Fruit fly (Drosophila melanogaster) whole organism, embryonic: ENCODE data around the gene CG15717.

Source experiments
- Asciz ChIP-seq: fragments of 200-800 bp; sonication (Bioruptor generic); optimal IDR thresholded peaks from 2 replicates; lab custom pipeline; 2017; ENCODE audit warnings: missing biosample characterization, mild to moderate bottlenecking, missing genetic modification characterization, missing genetic modification reagents
- B-H2 ChIP-seq: fragments of 200-800 bp; sonication (Bioruptor generic); optimal IDR thresholded peaks from 2 replicates; lab custom pipeline; 2018; ENCODE audit warnings: missing biosample characterization, mild to moderate bottlenecking, missing genetic modification characterization
- Blimp-1 ChIP-seq: fragments of 200-800 bp; sonication (Bioruptor generic); optimal IDR thresholded peaks from 3 replicates; lab custom pipeline; 2018; ENCODE audit warnings: missing biosample characterization, missing genetic modification characterization, mild to moderate bottlenecking, moderate library complexity, missing genetic modification reagents
- CG11695 ChIP-seq: fragments of 200-800 bp; sonication (Bioruptor generic); IDR thresholded peaks from 3 replicates; pipeline ENCODE4 v1.3.6; 2022; ENCODE audit warnings: missing biosample characterization, missing genetic modification characterization
- CG13296 ChIP-seq: fragments of 200-800 bp; sonication (Bioruptor generic); optimal IDR thresholded peaks from 3 replicates; lab custom pipeline; 2018; ENCODE audit warnings: missing biosample characterization, mild to moderate bottlenecking, missing genetic modification characterization
- CG14710 ChIP-seq: fragments of 200-800 bp; sonication (Bioruptor generic); optimal IDR thresholded peaks from 3 replicates; lab custom pipeline; 2019; ENCODE audit warnings: missing biosample characterization, mild to moderate bottlenecking, missing genetic modification characterization, moderate library complexity
- CG15696 ChIP-seq: fragments of 200-800 bp; sonication (Bioruptor generic); optimal IDR thresholded peaks from 2 replicates; lab custom pipeline; 2019; ENCODE audit warnings: missing biosample characterization, mild to moderate bottlenecking, missing genetic modification characterization, moderate library complexity
- CG1603 ChIP-seq: fragments of 200-800 bp; sonication (Bioruptor generic); optimal IDR thresholded peaks from 2 replicates; lab custom pipeline; 2019; ENCODE audit warnings: missing biosample characterization, mild to moderate bottlenecking, missing genetic modification characterization, moderate library complexity
- CG17568 ChIP-seq: fragments of 200-800 bp; sonication (Bioruptor generic); optimal IDR thresholded peaks from 2 replicates; lab custom pipeline; 2018; ENCODE audit warnings: missing biosample characterization, mild to moderate bottlenecking, missing genetic modification characterization, moderate library complexity
- CG18262 ChIP-seq: fragments of 200-800 bp; optimal IDR thresholded peaks from 3 replicates; lab custom pipeline; 2019; ENCODE audit warnings: missing biosample characterization, mild to moderate bottlenecking, missing genetic modification characterization, moderate library complexity
- CG18619 ChIP-seq: fragments of 200-800 bp; sonication (Bioruptor generic); optimal IDR thresholded peaks from 3 replicates; lab custom pipeline; 2017; ENCODE audit warnings: missing biosample characterization, mild to moderate bottlenecking, missing genetic modification characterization
- CG30020 ChIP-seq: fragments of 200-800 bp; optimal IDR thresholded peaks from 2 replicates; lab custom pipeline; 2019; ENCODE audit warnings: missing biosample characterization, mild to moderate bottlenecking, missing genetic modification characterization, moderate library complexity
- CG5180 ChIP-seq: fragments of 200-800 bp; sonication (Bioruptor generic); optimal IDR thresholded peaks from 3 replicates; lab custom pipeline; 2017; ENCODE audit warnings: missing biosample characterization, missing genetic modification characterization, mild to moderate bottlenecking, moderate library complexity, missing genetic modification reagents
- CG7556 ChIP-seq: fragments of 200-800 bp; sonication (Bioruptor generic); optimal IDR thresholded peaks from 2 replicates; lab custom pipeline; 2017; ENCODE audit warnings: missing biosample characterization, mild to moderate bottlenecking, missing genetic modification characterization
- D19A ChIP-seq: fragments of 200-800 bp; optimal IDR thresholded peaks from 3 replicates; lab custom pipeline; 2019; ENCODE audit warnings: missing biosample characterization, mild to moderate bottlenecking, missing genetic modification characterization, moderate library complexity
- Hmr ChIP-seq: fragments of 200-800 bp; sonication (Bioruptor generic); optimal IDR thresholded peaks from 3 replicates; lab custom pipeline; 2017; ENCODE audit warnings: mild to moderate bottlenecking, missing biosample characterization, missing genetic modification reagents, missing genetic modification characterization
- MTF-1 ChIP-seq: fragments of 200-800 bp; sonication (Bioruptor generic); optimal IDR thresholded peaks from 2 replicates; lab custom pipeline; 2018; ENCODE audit warnings: missing biosample characterization, mild to moderate bottlenecking, missing genetic modification characterization, borderline replicate concordance
- Med ChIP-seq: fragments of 200-800 bp; sonication (Bioruptor generic); peaks from one replicate; lab custom pipeline; 2016; ENCODE audit warnings: missing biosample characterization, missing genetic modification characterization, mild to moderate bottlenecking, inconsistent platforms, moderate library complexity
- Oli ChIP-seq: fragments of 200-800 bp; sonication (Bioruptor generic); optimal IDR thresholded peaks from 2 replicates; lab custom pipeline; 2018; ENCODE audit warnings: missing biosample characterization, mild to moderate bottlenecking, missing genetic modification characterization, moderate library complexity
- Sox100B ChIP-seq: fragments of 200-800 bp; sonication (Bioruptor generic); optimal IDR thresholded peaks from 3 replicates; lab custom pipeline; 2018; ENCODE audit warnings: missing biosample characterization, mild to moderate bottlenecking, missing genetic modification characterization
- Sox102F ChIP-seq: fragments of 200-800 bp; sonication (Bioruptor generic); optimal IDR thresholded peaks from 2 replicates; lab custom pipeline; 2018; ENCODE audit warnings: missing biosample characterization, mild to moderate bottlenecking, missing genetic modification characterization, moderate library complexity
- Vsx1 ChIP-seq: fragments of 200-800 bp; sonication (Bioruptor generic); optimal IDR thresholded peaks from 2 replicates; lab custom pipeline; 2017; ENCODE audit warnings: missing biosample characterization, mild to moderate bottlenecking, missing genetic modification characterization, missing genetic modification reagents
- Xrp1 ChIP-seq: fragments of 200-800 bp; sonication (Bioruptor generic); IDR thresholded peaks from 2 replicates; pipeline ENCODE4 v1.3.6; 2022; ENCODE audit warnings: missing biosample characterization, missing genetic modification characterization
- amos ChIP-seq: fragments of 200-800 bp; sonication (Bioruptor generic); IDR thresholded peaks from 2 replicates; pipeline ENCODE4 v1.3.6; 2022; ENCODE audit warnings: missing biosample characterization, missing genetic modification characterization; ENCODE audit not compliant: partially characterized antibody
- dmrt11E ChIP-seq: fragments of 200-800 bp; sonication (Bioruptor generic); optimal IDR thresholded peaks from 3 replicates; lab custom pipeline; 2018; ENCODE audit warnings: missing biosample characterization, mild to moderate bottlenecking, missing genetic modification characterization, moderate library complexity
- dmrt99B ChIP-seq: fragments of 200-800 bp; sonication (Bioruptor generic); optimal IDR thresholded peaks from 2 replicates; lab custom pipeline; 2018; ENCODE audit warnings: missing biosample characterization, mild to moderate bottlenecking, missing genetic modification characterization, moderate library complexity
- exex ChIP-seq: fragments of 200-800 bp; sonication (Bioruptor generic); optimal IDR thresholded peaks from 4 replicates; lab custom pipeline; 2018; ENCODE audit warnings: missing biosample characterization, mild to moderate bottlenecking, missing genetic modification characterization, moderate library complexity
- fru ChIP-seq: fragments of >200 bp; optimal IDR thresholded peaks from 2 replicates; lab custom pipeline; 2017
- gem ChIP-seq: fragments of 200-800 bp; sonication (Bioruptor generic); optimal IDR thresholded peaks from 2 replicates; lab custom pipeline; 2019; ENCODE audit warnings: missing biosample characterization, mild to moderate bottlenecking, missing genetic modification characterization, moderate library complexity
- hkb ChIP-seq, 2 experiments: fragments of 200-800 bp in 1 of 2; fragments of >200 bp in 1 of 2; sonication (Bioruptor generic) in 1 of 2; IDR thresholded peaks in 1 of 2; optimal IDR thresholded peaks in 1 of 2; 2 replicates each; pipeline versions ENCODE4 v1.3.6 to Lab custom; 2017 to 2022; ENCODE audit warnings: missing biosample characterization in 1 of 2, missing genetic modification characterization in 1 of 2
- kni ChIP-seq: fragments of 200-800 bp; sonication (Bioruptor generic); optimal IDR thresholded peaks from 3 replicates; lab custom pipeline; 2017; ENCODE audit warnings: mild to moderate bottlenecking, missing biosample characterization, missing genetic modification reagents, missing genetic modification characterization
- lab ChIP-seq: fragments of 200-800 bp; sonication (Bioruptor generic); optimal IDR thresholded peaks from 3 replicates; lab custom pipeline; 2017; ENCODE audit warnings: missing biosample characterization, missing genetic modification characterization, mild to moderate bottlenecking, moderate library complexity, missing genetic modification reagents
- onecut ChIP-seq: fragments of 200-800 bp; sonication (Bioruptor generic); IDR thresholded peaks from 2 replicates; pipeline ENCODE4 v1.3.6; 2022; ENCODE audit warnings: missing biosample characterization, missing genetic modification characterization
- pho ChIP-seq: fragments of 200-800 bp; sonication (Bioruptor generic); optimal IDR thresholded peaks from 2 replicates; lab custom pipeline; 2016; ENCODE audit warnings: missing biosample characterization, missing genetic modification characterization
- sna ChIP-seq: fragments of 200-800 bp; sonication (Bioruptor generic); IDR thresholded peaks from 2 replicates; pipeline ENCODE4 v1.3.6; 2022; ENCODE audit warnings: missing biosample characterization, missing genetic modification characterization; ENCODE audit not compliant: partially characterized antibody
- stc ChIP-seq: fragments of 200-800 bp; sonication (Bioruptor generic); IDR thresholded peaks from 2 replicates; pipeline ENCODE4 v1.3.6; 2022; ENCODE audit warnings: missing biosample characterization, missing genetic modification characterization
- tap ChIP-seq: fragments of 200-800 bp; optimal IDR thresholded peaks from 3 replicates; lab custom pipeline; 2019; ENCODE audit warnings: missing biosample characterization, mild to moderate bottlenecking, missing genetic modification characterization, moderate library complexity
- unpg ChIP-seq: fragments of 200-800 bp; sonication (Bioruptor generic); optimal IDR thresholded peaks from 3 replicates; lab custom pipeline; 2018; ENCODE audit warnings: missing biosample characterization, mild to moderate bottlenecking, missing genetic modification characterization, moderate library complexity

Gene CG15717

dm6 chrX:13108144-13108824 lies 20.5 kb upstream of the CG15717 start, which contains the start of gene Fer3HCH (continued):
- peak; percentile 25 for TF ChIP-seq CG17568 (GFP tag; lab: Kevin White, UChicago)
- TF ChIP-seq tap (tag; lab: Kevin White, UChicago), result no peak
- TF ChIP-seq lab (GFP tag; lab: Kevin White, UChicago), result peak; percentile 13
- no peak for TF ChIP-seq pho (GFP tag; lab: Kevin White, UChicago)
- no peak for TF ChIP-seq B-H2 (GFP tag; lab: Kevin White, UChicago)
- TF ChIP-seq CG11695 (GFP tag; lab: Robert Waterston, UW), result peak; percentile 22; the same call in 1 of the 3 replicates
- TF ChIP-seq dmrt11E, result peak; percentile 15
- peak; percentile 50 for TF ChIP-seq CG15696
- no peak for TF ChIP-seq sna (GFP tag; lab: Robert Waterston, UW)
- peak; percentile 9 for TF ChIP-seq CG18619
- peak; percentile 36 for TF ChIP-seq CG13296 (GFP tag; lab: Kevin White, UChicago)
- TF ChIP-seq dmrt99B (tag; lab: Kevin White, UChicago), result peak; percentile 54
- TF ChIP-seq unpg (GFP tag; lab: Kevin White, UChicago), result peak; percentile 21
- TF ChIP-seq exex, result peak; percentile 18
- TF ChIP-seq CG1603 (tag; lab: Kevin White, UChicago), result peak; percentile 22
- TF ChIP-seq Blimp-1 (GFP tag; lab: Kevin White, UChicago), result peak; percentile 9
- no peak for TF ChIP-seq onecut
- no peak for TF ChIP-seq hkb (optimal IDR thresholded peaks at IDR 0.05; lab: Kevin White, UChicago)
- TF ChIP-seq hkb (GFP tag; IDR thresholded peaks at IDR 0.05; lab: Robert Waterston, UW), result 0 out of 2 replicates have a peak, but pooled peaks have one; percentile 10
- TF ChIP-seq D19A (tag; lab: Kevin White, UChicago), result peak; percentile 82
- TF ChIP-seq CG14710 (tag; lab: Kevin White, UChicago), result peak; percentile 3
- no peak for TF ChIP-seq stc (GFP tag; lab: Robert Waterston, UW)
- TF ChIP-seq Oli (tag; lab: Kevin White, UChicago), result no peak
- TF ChIP-seq Xrp1 (GFP tag; lab: Robert Waterston, UW), result peak; percentile 25; the same call in 1 of the 2 replicates
- peak; percentile 4 for TF ChIP-seq CG18262 (tag; lab: Kevin White, UChicago)
- TF ChIP-seq MTF-1 (GFP tag; lab: Kevin White, UChicago), result peak; percentile 4
- TF ChIP-seq Sox102F (GFP tag; lab: Kevin White, UChicago), result peak; percentile 42
- TF ChIP-seq gem (tag; lab: Kevin White, UChicago), result peak; percentile 39
- peak; percentile 68 for TF ChIP-seq Med (GFP tag; lab: Kevin White, UChicago)
- peak; percentile 27 for TF ChIP-seq Sox100B (GFP tag; lab: Kevin White, UChicago)
- TF ChIP-seq kni, result peak; percentile 70
- TF ChIP-seq Hmr (GFP tag; lab: Kevin White, UChicago), result peak; percentile 15
- no peak for TF ChIP-seq amos (GFP tag; lab: Robert Waterston, UW)
- TF ChIP-seq Vsx1, result peak; percentile 2
- TF ChIP-seq fru (lab: Kevin White, UChicago), result no peak
- peak; percentile 6 for TF ChIP-seq CG7556
- TF ChIP-seq CG30020, result no peak
- TF ChIP-seq Asciz, result peak; percentile 47
- TF ChIP-seq CG5180 (GFP tag; lab: Kevin White, UChicago), result peak; percentile 27
